Worm (Caenorhabditis elegans): ENCODE measurements around the gene taf-13.
A peak's percentile ranks its signal among the peaks of the same experiment; 100 is the strongest.

ce11 chrII:10578843-10579430 is 26.5 kb downstream of the taf-13 start, which contains the start of gene rpb-6:
- TF ChIP-seq fkh-10 (GFP tag; optimal IDR thresholded peaks at IDR 0.05) = no peak
- peak; percentile 20 for TF ChIP-seq skn-1 (tag; optimal IDR thresholded peaks at IDR 0.05)
- peak; percentile 24 for TF ChIP-seq lin-13 (GFP tag; optimal IDR thresholded peaks at IDR 0.05)
- no peak for TF ChIP-seq sox-4 (tag; optimal IDR thresholded peaks at IDR 0.05)
- TF ChIP-seq nhr-237 (tag; optimal IDR thresholded peaks at IDR 0.05) = no peak
- TF ChIP-seq ceh-82 (tag; optimal IDR thresholded peaks at IDR 0.05) = no peak
- no peak for TF ChIP-seq nhr-11 (tag; optimal IDR thresholded peaks at IDR 0.05)
- TF ChIP-seq jun-1 (tag; optimal IDR thresholded peaks at IDR 0.05) = no peak
- TF ChIP-seq aly-2 (tag; optimal IDR thresholded peaks at IDR 0.05) = no peak
- peak; percentile 17 for TF ChIP-seq snu-23 (GFP tag; optimal IDR thresholded peaks at IDR 0.05)
- TF ChIP-seq nhr-77 (tag; optimal IDR thresholded peaks at IDR 0.05) = no peak
